Worm (Caenorhabditis elegans) whole organism, young adult: ENCODE results near the gene pigk-1.

ENCODE experiments used
- B0261.1 ChIP-seq: sonication (generic microtip); optimal IDR thresholded peaks from 2 replicates; lab custom pipeline; 2016; ENCODE audit warnings: mild to moderate bottlenecking, missing genetic modification characterization, moderate library complexity, missing compliant biosample characterization
- B0336.3 ChIP-seq: fragments of 200-800 bp; sonication (Bioruptor generic); IDR thresholded peaks from 2 replicates; pipeline ENCODE4 v1.3.6; 2022; ENCODE audit warnings: missing genetic modification characterization, missing compliant biosample characterization
- F10E7.11 ChIP-seq: sonication (generic microtip); optimal IDR thresholded peaks from 2 replicates; lab custom pipeline; 2017; ENCODE audit warnings: mild to moderate bottlenecking, missing genetic modification characterization, moderate library complexity, missing compliant biosample characterization
- F55B11.4 ChIP-seq: sonication (generic microtip); optimal IDR thresholded peaks from 2 replicates; lab custom pipeline; 2016; ENCODE audit warnings: missing compliant biosample characterization, missing genetic modification characterization, borderline replicate concordance; ENCODE audit not compliant: insufficient read depth
- F57A8.1 ChIP-seq: fragments of 200-800 bp; sonication (Bioruptor generic); optimal IDR thresholded peaks from 2 replicates; lab custom pipeline; 2018; ENCODE audit warnings: mild to moderate bottlenecking, missing genetic modification characterization, moderate library complexity, missing compliant biosample characterization
- K12H6.12 ChIP-seq: fragments of 200-800 bp; sonication (Bioruptor generic); optimal IDR thresholded peaks from 2 replicates; lab custom pipeline; 2018; ENCODE audit warnings: mild to moderate bottlenecking, missing genetic modification characterization, missing compliant biosample characterization
- T07F8.4 ChIP-seq: sonication (generic microtip); optimal IDR thresholded peaks from 2 replicates; lab custom pipeline; 2016; ENCODE audit warnings: mild to moderate bottlenecking, missing genetic modification characterization, moderate library complexity, missing compliant biosample characterization
- T26A5.8 ChIP-seq: sonication (generic microtip); optimal IDR thresholded peaks from 2 replicates; lab custom pipeline; 2016; ENCODE audit warnings: missing genetic modification characterization, missing compliant biosample characterization
- Y79H2A.3 ChIP-seq: fragments of 200-800 bp; sonication (Bioruptor generic); conservative IDR thresholded peaks from 2 replicates; pipeline ENCODE4 v1.3.6; 2022; ENCODE audit warnings: missing genetic modification reagents, missing genetic modification characterization, missing compliant biosample characterization
- Y95B8A.8 ChIP-seq: fragments of 200-800 bp; sonication (Bioruptor generic); IDR thresholded peaks from 2 replicates; pipeline ENCODE4 v1.3.6; 2022; ENCODE audit warnings: missing genetic modification reagents, missing genetic modification characterization, missing compliant biosample characterization
- ZK185.1 ChIP-seq: sonication (generic microtip); optimal IDR thresholded peaks from 2 replicates; lab custom pipeline; 2016; ENCODE audit warnings: mild to moderate bottlenecking, missing genetic modification characterization, missing compliant biosample characterization; ENCODE audit not compliant: poor library complexity, severe bottlenecking
- atf-7 ChIP-seq: sonication (generic microtip); optimal IDR thresholded peaks from 2 replicates; lab custom pipeline; 2017; ENCODE audit warnings: mild to moderate bottlenecking, missing genetic modification characterization, missing compliant biosample characterization
- athp-1 ChIP-seq: sonication (generic microtip); optimal IDR thresholded peaks from 2 replicates; lab custom pipeline; 2017; ENCODE audit warnings: mild to moderate bottlenecking, missing genetic modification characterization, missing compliant biosample characterization
- attf-3 ChIP-seq: fragments of 200-800 bp; sonication (Bioruptor generic); conservative IDR thresholded peaks from 2 replicates; pipeline ENCODE4 v1.3.6; 2022; ENCODE audit warnings: missing genetic modification reagents, missing genetic modification characterization, missing compliant biosample characterization
- ccch-3 ChIP-seq: fragments of 200-800 bp; sonication (Bioruptor generic); optimal IDR thresholded peaks from 2 replicates; lab custom pipeline; 2018; ENCODE audit warnings: mild to moderate bottlenecking, missing genetic modification characterization, missing compliant biosample characterization
- cebp-1 ChIP-seq, 2 experiments: fragments of 200-800 bp in 1 of 2; sonication (Bioruptor generic) in 1 of 2; sonication (generic microtip) in 1 of 2; IDR thresholded peaks in 1 of 2; optimal IDR thresholded peaks in 1 of 2; 2 replicates each; pipeline versions ENCODE4 v1.3.6 to Lab custom; 2017 to 2022; ENCODE audit warnings: missing compliant biosample characterization in 2 of 2, missing genetic modification characterization in 2 of 2, mild to moderate bottlenecking in 1 of 2, missing genetic modification reagents in 1 of 2, moderate library complexity in 1 of 2
- ceh-27 ChIP-seq: fragments of 200-800 bp; sonication (Bioruptor generic); optimal IDR thresholded peaks from 2 replicates; lab custom pipeline; 2018; ENCODE audit warnings: mild to moderate bottlenecking, missing genetic modification characterization, moderate library complexity, missing compliant biosample characterization
- chd-7 ChIP-seq: sonication (generic microtip); optimal IDR thresholded peaks from 2 replicates; lab custom pipeline; 2016; ENCODE audit warnings: mild to moderate bottlenecking, missing genetic modification characterization, moderate library complexity, missing compliant biosample characterization
- dpl-1 ChIP-seq: fragments of 150-350 bp; optimal IDR thresholded peaks from 2 replicates; lab custom pipeline; 2014; ENCODE audit warnings: missing biosample characterization, missing genetic modification reagents, missing genetic modification characterization
- egl-18 ChIP-seq: fragments of 200-800 bp; sonication (Bioruptor generic); IDR thresholded peaks from 2 replicates; pipeline ENCODE4 v1.3.6; 2022; ENCODE audit warnings: missing genetic modification reagents, missing genetic modification characterization, missing compliant biosample characterization
- ekl-4 ChIP-seq: fragments of 200-800 bp; sonication (Bioruptor generic); IDR thresholded peaks from 2 replicates; pipeline ENCODE4 v1.3.6; 2022; ENCODE audit warnings: missing genetic modification reagents, missing genetic modification characterization, missing compliant biosample characterization
- gei-17 ChIP-seq: fragments of 200-800 bp; sonication (Bioruptor generic); optimal IDR thresholded peaks from 2 replicates; lab custom pipeline; 2018; ENCODE audit warnings: mild to moderate bottlenecking, missing genetic modification characterization, missing compliant biosample characterization
- him-1 ChIP-seq: sonication (generic microtip); optimal IDR thresholded peaks from 2 replicates; lab custom pipeline; 2016; ENCODE audit warnings: missing genotype, missing genetic modification reagents, missing genetic modification characterization, missing compliant biosample characterization
- hlh-12 ChIP-seq: sonication (generic microtip); optimal IDR thresholded peaks from 2 replicates; lab custom pipeline; 2016; ENCODE audit warnings: missing genetic modification characterization, missing compliant biosample characterization
- let-526 ChIP-seq: fragments of 200-800 bp; sonication (Bioruptor generic); IDR thresholded peaks from 2 replicates; pipeline ENCODE4 v1.3.6; 2022; ENCODE audit warnings: missing genetic modification reagents, missing genetic modification characterization, missing compliant biosample characterization
- lin-35 ChIP-seq, 3 experiments: fragments of 150-350 bp in 2 of 3; sonication (generic microtip) in 1 of 3; optimal IDR thresholded peaks; 2 replicates each; lab custom pipeline; 2014 to 2018; ENCODE audit warnings: missing biosample characterization in 3 of 3, missing genetic modification characterization in 3 of 3, missing genetic modification reagents in 3 of 3
- lin-40 ChIP-seq: sonication (generic microtip); optimal IDR thresholded peaks from 2 replicates; lab custom pipeline; 2016; ENCODE audit warnings: missing genetic modification characterization, mild to moderate bottlenecking, missing compliant biosample characterization, missing genotype, missing genetic modification reagents
- lin-54 ChIP-seq: fragments of 200-800 bp; sonication (Bioruptor generic); optimal IDR thresholded peaks from 2 replicates; lab custom pipeline; 2018; ENCODE audit warnings: mild to moderate bottlenecking, missing genetic modification characterization, missing compliant biosample characterization
- lsl-1 ChIP-seq: fragments of 200-800 bp; sonication (Bioruptor generic); optimal IDR thresholded peaks from 2 replicates; lab custom pipeline; 2018; ENCODE audit warnings: mild to moderate bottlenecking, missing genetic modification characterization, moderate library complexity, missing compliant biosample characterization
- lsy-27 ChIP-seq: sonication (generic microtip); optimal IDR thresholded peaks from 2 replicates; lab custom pipeline; 2017; ENCODE audit warnings: missing genetic modification characterization, mild to moderate bottlenecking, missing compliant biosample characterization, antibody characterized with exemption, missing genotype, borderline replicate concordance; ENCODE audit not compliant: insufficient read depth
- mel-28 ChIP-seq: sonication (generic microtip); optimal IDR thresholded peaks from 2 replicates; lab custom pipeline; 2016; ENCODE audit warnings: borderline replicate concordance, mild to moderate bottlenecking, missing genetic modification characterization, missing compliant biosample characterization
- nfyb-1 ChIP-seq: fragments of 200-800 bp; sonication (Bioruptor generic); IDR thresholded peaks from 2 replicates; pipeline ENCODE4 v1.3.6; 2022; ENCODE audit warnings: missing genetic modification reagents, missing genetic modification characterization, missing compliant biosample characterization
- rec-8 ChIP-seq, 2 experiments: sonication (generic microtip); optimal IDR thresholded peaks; 2 replicates each; lab custom pipeline; 2016; ENCODE audit warnings: mild to moderate bottlenecking in 2 of 2, missing genetic modification characterization in 2 of 2, missing genetic modification reagents in 2 of 2, missing genotype in 2 of 2, missing biosample characterization in 1 of 2, missing compliant biosample characterization in 1 of 2, moderate library complexity in 1 of 2
- repo-1 ChIP-seq: sonication (generic microtip); optimal IDR thresholded peaks from 2 replicates; lab custom pipeline; 2017; ENCODE audit warnings: mild to moderate bottlenecking, missing genetic modification characterization, missing compliant biosample characterization
- sea-2 ChIP-seq: fragments of 200-800 bp; sonication (Bioruptor generic); IDR thresholded peaks from 2 replicates; pipeline ENCODE4 v1.3.6; 2022; ENCODE audit warnings: missing genetic modification characterization, missing compliant biosample characterization
- snpc-1.1 ChIP-seq: sonication (generic microtip); optimal IDR thresholded peaks from 2 replicates; lab custom pipeline; 2017; ENCODE audit warnings: missing genetic modification characterization, mild to moderate bottlenecking, missing compliant biosample characterization, antibody characterized with exemption, moderate library complexity, missing genotype, missing genetic modification reagents; ENCODE audit not compliant: insufficient read depth
- snpc-1.3 ChIP-seq: sonication (generic microtip); optimal IDR thresholded peaks from 2 replicates; lab custom pipeline; 2017; ENCODE audit warnings: missing genetic modification characterization, mild to moderate bottlenecking, missing compliant biosample characterization, antibody characterized with exemption, moderate library complexity, missing genotype, missing genetic modification reagents; ENCODE audit not compliant: insufficient read depth
- snpc-4 ChIP-seq, 5 experiments: fragments of 150-350 bp in 1 of 5; sonication (generic microtip) in 4 of 5; optimal IDR thresholded peaks; 2 replicates each; lab custom pipeline; 2014 to 2018; ENCODE audit warnings: missing genetic modification characterization in 5 of 5, missing biosample characterization in 3 of 5, antibody characterized with exemption in 2 of 5, mild to moderate bottlenecking in 2 of 5, missing compliant biosample characterization in 2 of 5, missing genotype in 2 of 5, moderate library complexity in 2 of 5, missing genetic modification reagents in 1 of 5
- tbp1 ChIP-seq: fragments of 200-800 bp; sonication (Bioruptor generic); optimal IDR thresholded peaks from 2 replicates; lab custom pipeline; 2018; ENCODE audit warnings: mild to moderate bottlenecking, missing genetic modification characterization, missing compliant biosample characterization
- tbx-9 ChIP-seq: sonication (generic microtip); optimal IDR thresholded peaks from 2 replicates; lab custom pipeline; 2016; ENCODE audit warnings: borderline replicate concordance, missing genetic modification characterization, inconsistent platforms, missing compliant biosample characterization
- unc-130 ChIP-seq: sonication (generic microtip); optimal IDR thresholded peaks from 2 replicates; lab custom pipeline; 2016; ENCODE audit warnings: missing genetic modification reagents, missing genetic modification characterization, missing compliant biosample characterization
- zfh-2 ChIP-seq: fragments of 200-800 bp; sonication (Bioruptor generic); conservative IDR thresholded peaks from 2 replicates; pipeline ENCODE4 v1.3.6; 2022; ENCODE audit warnings: missing genetic modification reagents, missing genetic modification characterization, missing compliant biosample characterization
- ztf-18 ChIP-seq: sonication (generic microtip); optimal IDR thresholded peaks from 2 replicates; lab custom pipeline; 2016; ENCODE audit warnings: missing genotype, mild to moderate bottlenecking, missing genetic modification characterization, missing compliant biosample characterization
- ztf-22 ChIP-seq: fragments of 200-800 bp; sonication (Bioruptor generic); optimal IDR thresholded peaks from 2 replicates; lab custom pipeline; 2018; ENCODE audit warnings: mild to moderate bottlenecking, missing genetic modification characterization, moderate library complexity, missing compliant biosample characterization
- ztf-26 ChIP-seq: sonication (generic microtip); optimal IDR thresholded peaks from 2 replicates; lab custom pipeline; 2017; ENCODE audit warnings: missing genetic modification characterization, missing compliant biosample characterization
- ztf-3 ChIP-seq: fragments of 200-800 bp; sonication (Bioruptor generic); optimal IDR thresholded peaks from 2 replicates; lab custom pipeline; 2018; ENCODE audit warnings: mild to moderate bottlenecking, missing genetic modification characterization, missing compliant biosample characterization

Gene pigk-1

ce11 chrIV:11080823-11081285, 29.0 kb downstream of the pigk-1 start, which contains the start of gene atg-7 (continued):
- TF ChIP-seq lin-40 (tag; lab: Kevin White, UChicago) = peak; percentile 14
- TF ChIP-seq ceh-27 (GFP tag; lab: Kevin White, UChicago) = peak; percentile 36
- no peak for TF ChIP-seq tbp1
- TF ChIP-seq gei-17 = peak; percentile 4
- TF ChIP-seq snpc-1.1 (tag; lab: Kevin White, UChicago) = no peak
- no peak for TF ChIP-seq attf-3 (GFP tag; lab: Robert Waterston, UW)
- TF ChIP-seq chd-7 (tag; lab: Kevin White, UChicago) = peak; percentile 43
- TF ChIP-seq lin-35 (GFP tag; optimal IDR thresholded peaks at IDR 0.05; lab: Kevin White, UChicago) = peak in 1 of 3 experiments; percentile 13
- TF ChIP-seq snpc-1.3 = peak; percentile 1
- TF ChIP-seq zfh-2 = no peak
- no peak for TF ChIP-seq egl-18 (GFP tag; lab: Robert Waterston, UW)
- TF ChIP-seq him-1 = peak; percentile 8
- peak; percentile 78 for TF ChIP-seq ekl-4 (GFP tag; lab: Robert Waterston, UW)
- TF ChIP-seq let-526 (GFP tag; lab: Robert Waterston, UW) = no peak
- no peak for TF ChIP-seq T07F8.4
- no peak for TF ChIP-seq ztf-26 (tag; lab: Kevin White, UChicago)
- peak; percentile 35 for TF ChIP-seq ztf-22 (GFP tag; lab: Kevin White, UChicago)
- TF ChIP-seq B0261.1 (tag; lab: Kevin White, UChicago) = no peak
- TF ChIP-seq Y95B8A.8 = no peak
- TF ChIP-seq unc-130 (GFP tag; lab: Kevin White, UChicago) = no peak
- TF ChIP-seq snpc-4 (GFP tag; optimal IDR thresholded peaks at IDR 0.05; lab: Kevin White, UChicago) = no peak
- peak in 2 of 4 experiments; percentile 37 to 41 for TF ChIP-seq snpc-4 (tag; optimal IDR thresholded peaks at IDR 0.05; lab: Kevin White, UChicago)
- no peak for TF ChIP-seq tbx-9 (tag; lab: Kevin White, UChicago)
- TF ChIP-seq rec-8 (tag; optimal IDR thresholded peaks at IDR 0.05; lab: Kevin White, UChicago) = peak in 1 of 2 experiments; percentile 8
- peak; percentile 17 for TF ChIP-seq lsl-1 (GFP tag; lab: Kevin White, UChicago)
- TF ChIP-seq ztf-3 (GFP tag; lab: Kevin White, UChicago) = no peak
- TF ChIP-seq mel-28 (tag; lab: Kevin White, UChicago) = no peak
- TF ChIP-seq F57A8.1 (GFP tag; lab: Kevin White, UChicago) = no peak
- TF ChIP-seq T26A5.8 (tag; lab: Kevin White, UChicago) = no peak
- TF ChIP-seq K12H6.12 (tag; lab: Kevin White, UChicago) = no peak
- peak; percentile 76 for TF ChIP-seq repo-1 (tag; lab: Kevin White, UChicago)
- TF ChIP-seq lin-54 (GFP tag; lab: Kevin White, UChicago) = peak; percentile 43
- no peak for TF ChIP-seq sea-2
- peak; percentile 72 for TF ChIP-seq B0336.3
- no peak for TF ChIP-seq atf-7 (tag; lab: Kevin White, UChicago)
- TF ChIP-seq athp-1 (tag; lab: Kevin White, UChicago) = peak; percentile 35
- TF ChIP-seq hlh-12 = no peak
- no peak for TF ChIP-seq ccch-3 (GFP tag; lab: Kevin White, UChicago)
- no peak for TF ChIP-seq lsy-27 (tag; lab: Kevin White, UChicago)
- peak; percentile 63; the same call in 1 of the 2 replicates for TF ChIP-seq nfyb-1 (GFP tag; lab: Robert Waterston, UW)
- no peak for TF ChIP-seq dpl-1 (GFP tag; lab: Kevin White, UChicago)
- no peak for TF ChIP-seq cebp-1 (GFP tag; IDR thresholded peaks at IDR 0.05; lab: Robert Waterston, UW)
- TF ChIP-seq cebp-1 (tag; optimal IDR thresholded peaks at IDR 0.05; lab: Kevin White, UChicago) = peak; percentile 40
- TF ChIP-seq Y79H2A.3 (GFP tag; lab: Robert Waterston, UW) = no peak
- TF ChIP-seq F55B11.4 (tag; lab: Kevin White, UChicago) = no peak
- TF ChIP-seq ztf-18 (tag; lab: Kevin White, UChicago) = no peak
- no peak for TF ChIP-seq ZK185.1 (tag; lab: Kevin White, UChicago)
- TF ChIP-seq F10E7.11 (tag; lab: Kevin White, UChicago) = peak; percentile 60
